Fruit fly (Drosophila melanogaster): ENCODE data around the gene squ.

Gene squ

dm6 chr2L:16703753-16704152 lies 23.9 kb downstream of the squ start:
- TF ChIP-seq CG8478 (optimal IDR thresholded peaks at IDR 0.05) (no peak), psq (optimal IDR thresholded peaks at IDR 0.05) (no peak), EcR (GFP tag; optimal IDR thresholded peaks at IDR 0.05) (no peak), usp (GFP tag; optimal IDR thresholded peaks at IDR 0.05) (no peak), Dll (optimal IDR thresholded peaks at IDR 0.05) (no peak), pan (optimal IDR thresholded peaks at IDR 0.05) (no peak)

- no peak for TF ChIP-seq psq (optimal IDR thresholded peaks at IDR 0.05)
- no peak for TF ChIP-seq pan (optimal IDR thresholded peaks at IDR 0.05)
- TF ChIP-seq EcR (GFP tag; optimal IDR thresholded peaks at IDR 0.05), result no peak
- TF ChIP-seq usp (GFP tag; optimal IDR thresholded peaks at IDR 0.05), result no peak
- TF ChIP-seq Dll (optimal IDR thresholded peaks at IDR 0.05), result no peak
- no peak for TF ChIP-seq CG8478 (optimal IDR thresholded peaks at IDR 0.05)
Observed at dm6 chr2L:16706882-16707775, 27.3 kb downstream of the squ start.

DNA sequence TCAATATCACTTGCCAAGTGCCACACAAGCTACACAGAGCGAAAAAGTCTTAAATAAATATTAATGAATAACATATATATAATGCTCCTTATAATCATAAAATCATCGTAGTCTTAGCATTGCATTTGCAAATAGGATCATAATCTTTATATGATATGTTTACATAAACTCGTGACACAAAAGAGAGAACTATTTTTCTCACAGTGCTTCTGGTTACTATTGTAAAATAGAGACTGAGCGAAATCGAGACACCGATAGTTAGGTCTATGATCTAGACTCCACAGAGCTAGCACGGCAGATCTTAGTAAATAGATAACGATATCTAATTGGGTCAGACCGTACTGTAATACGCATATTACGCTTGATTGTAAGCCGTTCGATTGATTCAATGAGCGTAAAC lies 29.8 kb downstream of the squ start:
- TF ChIP-seq psq (optimal IDR thresholded peaks at IDR 0.05) (no peak), pan (optimal IDR thresholded peaks at IDR 0.05) (no peak), CG8478 (optimal IDR thresholded peaks at IDR 0.05) (no peak), usp (GFP tag; optimal IDR thresholded peaks at IDR 0.05) (no peak), EcR (GFP tag; optimal IDR thresholded peaks at IDR 0.05) (no peak), Dll (optimal IDR thresholded peaks at IDR 0.05) (no peak)

DNA sequence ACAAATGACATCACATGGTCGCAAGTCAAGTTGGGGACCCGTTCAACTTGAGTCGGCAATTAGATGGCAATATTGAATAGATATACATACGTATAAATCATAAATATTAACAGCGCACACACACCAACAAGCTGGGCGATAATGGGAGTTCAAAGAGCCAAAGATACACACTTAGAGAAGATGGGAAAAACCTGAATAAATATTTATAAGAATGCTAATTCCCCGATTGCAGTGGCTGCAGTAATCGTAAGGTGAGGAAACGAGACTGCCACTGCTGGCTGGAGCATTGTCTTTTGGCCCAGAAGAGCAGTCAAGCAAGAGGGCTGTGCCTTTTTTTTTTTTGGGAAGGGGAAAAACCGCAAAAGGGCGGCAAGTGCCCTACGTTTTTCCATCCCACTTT lies 30.4 kb downstream of the squ start:
- no peak for TF ChIP-seq CG8478 (optimal IDR thresholded peaks at IDR 0.05)
- no peak for TF ChIP-seq psq (optimal IDR thresholded peaks at IDR 0.05)
- no peak for TF ChIP-seq EcR (GFP tag; optimal IDR thresholded peaks at IDR 0.05)
- no peak for TF ChIP-seq usp (GFP tag; optimal IDR thresholded peaks at IDR 0.05)
- no peak for TF ChIP-seq Dll (optimal IDR thresholded peaks at IDR 0.05)
- no peak for TF ChIP-seq pan (optimal IDR thresholded peaks at IDR 0.05)

dm6 chr2L:16710677-16711076 lies 30.8 kb downstream of the squ start:
- no peak for TF ChIP-seq pan (optimal IDR thresholded peaks at IDR 0.05)
- TF ChIP-seq usp (GFP tag; optimal IDR thresholded peaks at IDR 0.05), result no peak
- TF ChIP-seq psq (optimal IDR thresholded peaks at IDR 0.05), result no peak
- TF ChIP-seq CG8478 (optimal IDR thresholded peaks at IDR 0.05), result no peak
- TF ChIP-seq Dll (optimal IDR thresholded peaks at IDR 0.05), result no peak

DNA sequence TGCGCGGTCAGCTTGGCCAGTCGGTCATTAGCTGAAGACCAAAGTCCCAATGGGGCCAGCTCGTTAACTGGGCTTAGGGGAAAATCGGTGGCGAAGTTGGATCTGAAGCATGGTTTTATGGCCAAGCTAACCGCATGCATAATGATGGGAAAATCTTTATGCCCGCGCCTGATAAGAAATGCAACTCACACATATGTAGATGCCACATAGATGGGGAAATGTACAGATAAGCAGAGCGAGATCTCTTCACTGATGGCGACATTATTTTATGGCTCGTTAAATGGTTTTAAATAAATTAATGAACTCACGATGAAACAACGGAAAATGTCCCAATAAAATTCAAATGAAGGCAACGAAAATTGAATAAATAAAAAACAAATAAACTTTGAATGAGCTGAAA lies 32.0 kb downstream of the squ start:
- no peak for TF ChIP-seq EcR (GFP tag; optimal IDR thresholded peaks at IDR 0.05)
- no peak for TF ChIP-seq psq (optimal IDR thresholded peaks at IDR 0.05)
- TF ChIP-seq pan (optimal IDR thresholded peaks at IDR 0.05), result no peak
- TF ChIP-seq usp (GFP tag; optimal IDR thresholded peaks at IDR 0.05), result no peak
- TF ChIP-seq CG8478 (optimal IDR thresholded peaks at IDR 0.05), result no peak
- no peak for TF ChIP-seq Dll (optimal IDR thresholded peaks at IDR 0.05)

- TF ChIP-seq pan (optimal IDR thresholded peaks at IDR 0.05), result no peak
- TF ChIP-seq CG8478 (optimal IDR thresholded peaks at IDR 0.05), result no peak
- no peak for TF ChIP-seq EcR (GFP tag; optimal IDR thresholded peaks at IDR 0.05)
- no peak for TF ChIP-seq usp (GFP tag; optimal IDR thresholded peaks at IDR 0.05)
- no peak for TF ChIP-seq psq (optimal IDR thresholded peaks at IDR 0.05)
- TF ChIP-seq Dll (optimal IDR thresholded peaks at IDR 0.05), result no peak
Observed at dm6 chr2L:16713929-16714328, 34.1 kb downstream of the squ start.

- TF ChIP-seq CG8478 (optimal IDR thresholded peaks at IDR 0.05) (no peak), usp (GFP tag; optimal IDR thresholded peaks at IDR 0.05) (no peak), psq (optimal IDR thresholded peaks at IDR 0.05) (no peak), Dll (optimal IDR thresholded peaks at IDR 0.05) (no peak), pan (optimal IDR thresholded peaks at IDR 0.05) (no peak), EcR (GFP tag; optimal IDR thresholded peaks at IDR 0.05) (no peak)
Observed at dm6 chr2L:16715133-16715833, 35.4 kb downstream of the squ start.

DNA sequence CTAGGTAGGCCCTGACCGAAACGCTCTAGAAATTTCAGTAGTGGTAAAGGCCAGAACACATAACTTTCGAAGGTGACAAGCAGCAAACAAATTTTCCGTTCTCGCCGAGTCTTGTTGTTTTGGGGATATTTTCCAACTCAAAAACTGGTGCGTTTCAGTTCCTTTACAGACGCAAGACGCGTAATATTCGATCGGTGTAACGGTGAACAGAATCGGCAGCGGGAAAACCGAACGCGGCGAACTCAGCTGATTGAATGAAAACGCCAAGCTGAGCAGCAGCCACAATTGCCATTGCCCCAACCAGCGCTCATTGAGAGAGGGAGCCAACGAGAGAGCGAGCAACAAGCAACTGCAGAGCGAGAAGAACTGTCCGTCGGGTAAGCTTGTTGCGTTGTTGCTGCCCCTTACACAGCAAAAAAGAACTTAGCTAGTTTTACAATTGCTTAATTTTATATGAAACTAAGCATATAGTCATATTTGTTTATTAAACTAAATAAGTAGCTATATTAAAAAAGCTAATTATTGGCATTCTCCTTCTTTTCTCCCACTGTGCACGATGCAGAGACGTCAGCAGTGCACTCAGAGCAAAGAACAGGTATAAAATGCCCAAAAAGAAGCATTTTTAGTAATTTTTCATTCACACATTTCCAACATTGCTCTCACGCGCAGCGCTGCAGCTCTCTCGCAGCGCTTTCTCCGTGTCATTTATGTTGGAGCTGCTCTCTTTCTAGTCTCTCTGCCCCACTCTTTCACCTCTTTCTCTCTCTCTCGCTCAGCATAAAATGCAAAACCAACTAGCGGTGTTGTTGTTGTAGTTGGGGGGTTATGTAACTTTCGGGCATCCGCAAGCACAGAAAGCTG lies 36.2 kb downstream of the squ start, which contains the start of the genes Cyt-c-d and CG31808:
Gene Cyt-c-d (plus strand): TSS at position 51 of the 861 bp plus-strand sequence.
Gene CG31808 (minus strand): TSS at position 355 of the 861 bp plus-strand sequence.
- TF ChIP-seq Dll (optimal IDR thresholded peaks at IDR 0.05), result no peak
- no peak for TF ChIP-seq pan (optimal IDR thresholded peaks at IDR 0.05)
- no peak for TF ChIP-seq usp (GFP tag; optimal IDR thresholded peaks at IDR 0.05)
- TF ChIP-seq CG8478 (optimal IDR thresholded peaks at IDR 0.05), result no peak
- TF ChIP-seq psq (optimal IDR thresholded peaks at IDR 0.05), result no peak
- no peak for TF ChIP-seq EcR (GFP tag; optimal IDR thresholded peaks at IDR 0.05)

dm6 chr2L:16716771-16717170 lies 36.9 kb downstream of the squ start:
- no peak for TF ChIP-seq Dll (optimal IDR thresholded peaks at IDR 0.05)
- TF ChIP-seq EcR (GFP tag; optimal IDR thresholded peaks at IDR 0.05), result no peak
- no peak for TF ChIP-seq pan (optimal IDR thresholded peaks at IDR 0.05)
- TF ChIP-seq usp (GFP tag; optimal IDR thresholded peaks at IDR 0.05), result no peak
- no peak for TF ChIP-seq CG8478 (optimal IDR thresholded peaks at IDR 0.05)
- no peak for TF ChIP-seq psq (optimal IDR thresholded peaks at IDR 0.05)

Data from whole organism.